Worm (Caenorhabditis elegans) whole organism, L2 larva: Measurements from ENCODE around the gene col-84.

Experiments used
- lin-13 ChIP-seq: fragments of 150-350 bp; optimal IDR thresholded peaks from 2 replicates; lab custom pipeline; 2014; ENCODE audit warnings: missing biosample characterization, missing genetic modification reagents, missing genetic modification characterization
- lsy-2 ChIP-seq, 2 experiments: fragments of 150-350 bp in 1 of 2; sonication (generic microtip) in 1 of 2; optimal IDR thresholded peaks; 2 replicates each; lab custom pipeline; 2014 to 2017; ENCODE audit warnings: missing biosample characterization in 2 of 2, missing genetic modification characterization in 2 of 2
- mab-5 ChIP-seq: fragments of 150-350 bp; optimal IDR thresholded peaks from 2 replicates; lab custom pipeline; 2014; ENCODE audit warnings: missing biosample characterization, missing genetic modification characterization
- nhr-12 ChIP-seq: fragments of 150-350 bp; optimal IDR thresholded peaks from 2 replicates; lab custom pipeline; 2014; ENCODE audit warnings: missing biosample characterization, missing genetic modification characterization
- nhr-77 ChIP-seq: fragments of 150-350 bp; optimal IDR thresholded peaks from 2 replicates; lab custom pipeline; 2014; ENCODE audit warnings: missing biosample characterization, missing genetic modification characterization

DNA sequence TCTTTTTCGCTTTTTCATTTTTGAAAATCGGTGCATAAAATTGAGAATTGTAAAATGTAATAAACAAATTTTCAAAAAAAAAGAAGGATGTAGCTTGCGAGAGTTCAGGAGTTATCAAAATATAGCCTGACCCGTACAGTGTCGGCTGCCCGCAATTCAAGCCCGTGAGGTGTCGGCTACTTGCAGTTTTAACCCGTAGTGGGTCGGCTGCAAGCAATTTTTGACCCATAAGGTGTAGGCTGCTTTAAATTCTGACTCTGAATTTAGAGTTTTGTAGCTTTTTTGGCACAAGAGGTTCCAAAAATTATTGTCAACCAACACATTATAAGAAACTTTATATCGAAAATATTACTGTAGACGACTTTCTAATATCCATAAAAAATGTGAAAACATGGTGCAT is 22.4 kb upstream of the col-84 start:
- no peak for TF ChIP-seq nhr-77
- TF ChIP-seq mab-5: no peak
- no peak for TF ChIP-seq nhr-12
- TF ChIP-seq lin-13 (GFP tag; lab: Kevin White, UChicago): no peak
- no peak for TF ChIP-seq lsy-2 (tag; optimal IDR thresholded peaks at IDR 0.05; lab: Kevin White, UChicago)
